Fruit fly (Drosophila melanogaster): Measurements from ENCODE around the gene nero.

The nero gene

dm6 chr3R:31717299-31718167, 29.8 kb downstream of the nero start (continued):
- TF ChIP-seq Dad (GFP tag; optimal IDR thresholded peaks at IDR 0.05) (peak; percentile 39), CG13775 (GFP tag; optimal IDR thresholded peaks at IDR 0.05) (peak; percentile 51), CG14441 (GFP tag; IDR thresholded peaks at IDR 0.05) (peak; percentile 51), lab (GFP tag; optimal IDR thresholded peaks at IDR 0.05) (peak; percentile 78), C15 (GFP tag; IDR thresholded peaks at IDR 0.05) (no peak), CG3847 (GFP tag; IDR thresholded peaks at IDR 0.05) (peak; percentile 43; the same call in 1 of the 2 replicates), CG10462 (GFP tag; optimal IDR thresholded peaks at IDR 0.05) (peak; percentile 33), danr (GFP tag; IDR thresholded peaks at IDR 0.05) (no peak), Ada2b (GFP tag; IDR thresholded peaks at IDR 0.05) (peak; percentile 44; the same call in 1 of the 2 replicates), nmo (GFP tag; optimal IDR thresholded peaks at IDR 0.05) (peak; percentile 68), ci (GFP tag; IDR thresholded peaks at IDR 0.05) (peak; percentile 50; the same call in 2 of the 3 replicates), CG1832 (GFP tag; optimal IDR thresholded peaks at IDR 0.05) (no peak), mam (GFP tag; optimal IDR thresholded peaks at IDR 0.05) (peak; percentile 66), seq (GFP tag; IDR thresholded peaks at IDR 0.05) (peak; percentile 66), esg (GFP tag; conservative IDR thresholded peaks at IDR 0.05) (peak; percentile 60), hth (optimal IDR thresholded peaks at IDR 0.05) (no peak), Hey (tag; optimal IDR thresholded peaks at IDR 0.05) (peak; percentile 40), CG30431 (GFP tag; optimal IDR thresholded peaks at IDR 0.05) (peak; percentile 60), da (GFP tag; optimal IDR thresholded peaks at IDR 0.05) (no peak), CG12071 (GFP tag; optimal IDR thresholded peaks at IDR 0.05) (peak; percentile 47), CG33557 (GFP tag; optimal IDR thresholded peaks at IDR 0.05) (no peak), ro (GFP tag; IDR thresholded peaks at IDR 0.05) (no peak), Fer1 (GFP tag; optimal IDR thresholded peaks at IDR 0.05) (peak; percentile 61), Trl (optimal IDR thresholded peaks at IDR 0.05) (no peak), Trl (GFP tag; optimal IDR thresholded peaks at IDR 0.05) (peak; percentile 55), ham (GFP tag; IDR thresholded peaks at IDR 0.05) (no peak), chm (GFP tag; IDR thresholded peaks at IDR 0.05) (no peak), Sin3A (optimal IDR thresholded peaks at IDR 0.05) (no peak), CG18262 (tag; optimal IDR thresholded peaks at IDR 0.05) (peak; percentile 58), Vsx1 (GFP tag; optimal IDR thresholded peaks at IDR 0.05) (no peak), CG42726 (GFP tag; IDR thresholded peaks at IDR 0.05; ENCODE audit: partially characterized antibody) (no peak), tup (GFP tag; optimal IDR thresholded peaks at IDR 0.05) (no peak), CG17385 (GFP tag; optimal IDR thresholded peaks at IDR 0.05) (peak; percentile 41), CG7745 (tag; optimal IDR thresholded peaks at IDR 0.05) (no peak), Hr51 (GFP tag; optimal IDR thresholded peaks at IDR 0.05) (peak; percentile 26 to 79), CG9727 (GFP tag; optimal IDR thresholded peaks at IDR 0.05) (peak; percentile 67), sc (optimal IDR thresholded peaks at IDR 0.05) (no peak), sc (GFP tag; optimal IDR thresholded peaks at IDR 0.05) (no peak), CG18764 (GFP tag; optimal IDR thresholded peaks at IDR 0.05) (peak; percentile 43), NC2α (GFP tag; optimal IDR thresholded peaks at IDR 0.05) (no peak), maf-S (GFP tag; optimal IDR thresholded peaks at IDR 0.05) (peak; percentile 27), Hsf (GFP tag; optimal IDR thresholded peaks at IDR 0.05) (peak; percentile 63), HLH3B (GFP tag; IDR thresholded peaks at IDR 0.05) (peak; percentile 60; the same call in 1 of the 2 replicates), CG12942 (GFP tag; optimal IDR thresholded peaks at IDR 0.05) (peak; percentile 36), ERR (GFP tag; optimal IDR thresholded peaks at IDR 0.05) (peak; percentile 63), Lim3 (GFP tag; IDR thresholded peaks at IDR 0.05) (no peak), CHES-1-like (GFP tag; optimal IDR thresholded peaks at IDR 0.05) (peak; percentile 36), tna (GFP tag; IDR thresholded peaks at IDR 0.05; ENCODE audit: partially characterized antibody) (no peak), CG12219 (GFP tag; optimal IDR thresholded peaks at IDR 0.05) (peak; percentile 50), GATAe (GFP tag; conservative IDR thresholded peaks at IDR 0.05) (no peak), CG17361 (GFP tag; IDR thresholded peaks at IDR 0.05) (peak; percentile 77)
